Fruit fly (Drosophila melanogaster): ENCODE measurements around the gene CG32641.

DNA sequence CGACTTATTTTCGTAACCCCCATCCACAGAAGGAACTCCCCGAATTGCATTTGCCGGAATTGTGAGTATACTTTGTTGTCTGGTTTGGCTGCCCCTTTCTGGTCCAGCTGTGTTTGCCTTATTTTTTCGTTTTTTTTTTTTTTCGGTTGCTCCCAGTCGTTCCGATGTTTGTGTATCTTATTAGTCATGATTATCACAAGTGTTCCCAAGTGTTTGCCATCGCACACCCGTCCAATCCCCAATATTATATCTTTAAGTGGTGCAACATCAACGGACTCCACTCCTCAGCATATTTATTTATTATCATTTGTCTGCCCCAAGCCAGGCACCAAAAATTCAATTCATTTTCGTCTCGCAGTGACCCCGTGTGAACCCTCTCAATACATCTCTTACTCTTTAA, 44.9 kb downstream of the CG32641 start:
- no peak for TF ChIP-seq eyg (GFP tag; optimal IDR thresholded peaks at IDR 0.05)
- TF ChIP-seq CG11085 (GFP tag; IDR thresholded peaks at IDR 0.05) = no peak
- no peak for TF ChIP-seq toy (GFP tag; IDR thresholded peaks at IDR 0.05)
- TF ChIP-seq Blimp-1 (GFP tag; optimal IDR thresholded peaks at IDR 0.05) = no peak
- TF ChIP-seq CG31441 (GFP tag; IDR thresholded peaks at IDR 0.05) = no peak
- no peak for TF ChIP-seq otp (GFP tag; IDR thresholded peaks at IDR 0.05)

All from whole organism, embryonic.